Worm (Caenorhabditis elegans) whole organism, early embryonic: ENCODE measurements around the gene ZK180.5.

ENCODE experiments used
- B0310.2 ChIP-seq: sonication (generic microtip); optimal IDR thresholded peaks from 2 replicates; lab custom pipeline; 2016; ENCODE audit warnings: mild to moderate bottlenecking, missing genetic modification characterization, missing compliant biosample characterization
- F13C5.2 ChIP-seq: sonication (generic microtip); optimal IDR thresholded peaks from 2 replicates; lab custom pipeline; 2017; ENCODE audit warnings: mild to moderate bottlenecking, missing genetic modification characterization, inconsistent platforms, missing compliant biosample characterization
- aly-1 ChIP-seq: sonication (generic microtip); optimal IDR thresholded peaks from 2 replicates; lab custom pipeline; 2016; ENCODE audit warnings: missing genetic modification characterization, missing compliant biosample characterization
- ama-1 ChIP-seq: fragments of 150-350 bp; optimal IDR thresholded peaks from 2 replicates; lab custom pipeline; 2014
- ceh-13 ChIP-seq: fragments of 200-800 bp; sonication (Bioruptor generic); optimal IDR thresholded peaks from 2 replicates; lab custom pipeline; 2018; ENCODE audit warnings: mild to moderate bottlenecking, missing genetic modification characterization, missing compliant biosample characterization
- ceh-36 ChIP-seq: sonication (generic microtip); optimal IDR thresholded peaks from 2 replicates; lab custom pipeline; 2016; ENCODE audit warnings: missing genetic modification characterization, inconsistent platforms, missing compliant biosample characterization
- ets-7 ChIP-seq: sonication (generic microtip); optimal IDR thresholded peaks from 2 replicates; lab custom pipeline; 2016; ENCODE audit warnings: missing genotype, missing genetic modification characterization, missing compliant biosample characterization
- flt-1 ChIP-seq: fragments of 200-800 bp; sonication (Bioruptor generic); IDR thresholded peaks from 2 replicates; pipeline ENCODE4 v1.3.6; 2022; ENCODE audit warnings: missing genetic modification characterization, missing compliant biosample characterization
- hmbx-1 ChIP-seq: sonication (generic microtip); optimal IDR thresholded peaks from 2 replicates; lab custom pipeline; 2016; ENCODE audit warnings: mild to moderate bottlenecking, missing genetic modification characterization, missing compliant biosample characterization
- hnd-1 ChIP-seq: sonication (generic microtip); optimal IDR thresholded peaks from 2 replicates; lab custom pipeline; 2016; ENCODE audit warnings: missing genetic modification characterization, missing compliant biosample characterization
- scrt-1 ChIP-seq: fragments of 200-800 bp; sonication (Bioruptor generic); IDR thresholded peaks from 2 replicates; pipeline ENCODE4 v1.3.6; 2022; ENCODE audit warnings: missing genetic modification characterization, missing compliant biosample characterization
- sea-1 ChIP-seq: fragments of 200-800 bp; sonication (Bioruptor generic); conservative IDR thresholded peaks from 2 replicates; pipeline ENCODE4 v1.3.6; 2022; ENCODE audit warnings: missing genetic modification characterization, missing compliant biosample characterization
- tbx-11 ChIP-seq: fragments of 200-800 bp; sonication (Bioruptor generic); IDR thresholded peaks from 2 replicates; pipeline ENCODE4 v1.3.6; 2022; ENCODE audit warnings: missing genetic modification characterization, missing compliant biosample characterization
- tbx-37 ChIP-seq: fragments of 200-800 bp; sonication (Bioruptor generic); conservative IDR thresholded peaks from 2 replicates; pipeline ENCODE4 v1.3.6; 2022; ENCODE audit warnings: missing genetic modification reagents, missing genetic modification characterization, missing compliant biosample characterization
- tra-4 ChIP-seq: sonication (generic microtip); optimal IDR thresholded peaks from 2 replicates; lab custom pipeline; 2017; ENCODE audit warnings: missing genetic modification characterization, missing compliant biosample characterization

The ZK180.5 gene

ce11 chrIV:4469770-4470709, 46.9 kb downstream of the ZK180.5 start:
- no peak for TF ChIP-seq flt-1 (GFP tag; lab: Robert Waterston, UW)
- TF ChIP-seq sea-1 (GFP tag; lab: Robert Waterston, UW), result no peak
- no peak for TF ChIP-seq scrt-1 (GFP tag; lab: Robert Waterston, UW)
- TF ChIP-seq ets-7 (tag; lab: Kevin White, UChicago), result no peak
- no peak for TF ChIP-seq hnd-1 (tag; lab: Kevin White, UChicago)
- TF ChIP-seq ama-1 (lab: Kevin White, UChicago), result no peak
- no peak for TF ChIP-seq B0310.2 (tag; lab: Kevin White, UChicago)
- no peak for TF ChIP-seq ceh-36
- no peak for TF ChIP-seq ceh-13 (GFP tag; lab: Kevin White, UChicago)
- TF ChIP-seq tra-4 (tag; lab: Kevin White, UChicago), result no peak
- TF ChIP-seq tbx-37 (GFP tag; lab: Robert Waterston, UW), result no peak
- TF ChIP-seq aly-1 (tag; lab: Kevin White, UChicago), result no peak
- TF ChIP-seq tbx-11 (GFP tag; lab: Robert Waterston, UW), result no peak
- no peak for TF ChIP-seq hmbx-1 (tag; lab: Kevin White, UChicago)
- TF ChIP-seq F13C5.2 (tag; lab: Kevin White, UChicago), result no peak

ce11 chrIV:4469055-4469454, 47.9 kb downstream of the ZK180.5 start:
- TF ChIP-seq F13C5.2 (tag; lab: Kevin White, UChicago) (no peak), tbx-37 (GFP tag; lab: Robert Waterston, UW) (no peak), B0310.2 (tag; lab: Kevin White, UChicago) (no peak), aly-1 (tag; lab: Kevin White, UChicago) (no peak)

- TF ChIP-seq tbx-11 (GFP tag; lab: Robert Waterston, UW) (no peak), ets-7 (tag; lab: Kevin White, UChicago) (no peak), scrt-1 (GFP tag; lab: Robert Waterston, UW) (no peak), aly-1 (tag; lab: Kevin White, UChicago) (no peak), flt-1 (GFP tag; lab: Robert Waterston, UW) (no peak), tra-4 (tag; lab: Kevin White, UChicago) (no peak)
Measured at ce11 chrIV:4468046-4468727, 48.8 kb downstream of the ZK180.5 start.

ce11 chrIV:4465184-4465583, 51.8 kb downstream of the ZK180.5 start, which contains the start of gene M01H9.5:
Gene M01H9.5 (plus strand): TSS chrIV:4465484.
- TF ChIP-seq scrt-1 (GFP tag; lab: Robert Waterston, UW) (no peak), flt-1 (GFP tag; lab: Robert Waterston, UW) (no peak), sea-1 (GFP tag; lab: Robert Waterston, UW) (no peak), ama-1 (lab: Kevin White, UChicago) (no peak)
